Fruit fly (Drosophila melanogaster): ENCODE measurements around the gene PIG-C.

Gene PIG-C

DNA sequence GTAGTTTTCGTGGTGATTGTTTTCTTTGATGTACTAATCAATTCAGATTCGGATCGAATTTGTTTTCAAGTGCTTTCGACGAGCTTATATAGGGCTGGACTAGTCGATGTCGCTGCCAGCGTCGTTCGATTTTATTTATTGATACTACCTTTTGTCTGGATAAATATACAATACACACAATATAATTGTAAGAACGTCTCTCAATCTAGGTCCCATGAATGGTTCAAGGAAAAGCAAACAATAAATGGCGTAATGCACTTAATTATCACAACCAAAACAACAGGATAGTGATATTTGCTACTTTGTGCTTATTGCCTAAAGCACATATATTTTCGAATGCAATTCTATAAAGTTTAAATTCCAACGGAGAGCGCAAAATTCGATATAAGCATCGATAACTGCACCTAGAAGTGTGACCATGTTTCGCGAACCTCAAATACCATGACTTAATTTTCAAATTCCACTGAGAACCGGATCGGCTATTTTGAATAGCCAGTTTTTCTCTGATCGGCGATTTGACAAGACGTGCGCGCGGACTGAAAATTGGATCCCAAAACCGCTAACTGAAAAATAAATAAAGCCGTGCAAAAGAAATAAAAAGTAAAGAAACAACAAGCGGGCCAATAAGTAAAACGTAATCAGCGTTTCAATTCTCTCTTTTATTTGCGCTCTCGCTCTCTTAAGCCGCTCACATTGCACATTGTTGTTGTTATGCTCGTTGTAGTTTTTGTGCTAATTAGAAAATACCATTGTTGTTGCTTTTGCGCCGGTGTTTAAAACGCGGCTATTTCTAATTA is 17.5 kb upstream of the PIG-C start, which contains the start of the genes Drsl6 and kst (continued):
- TF ChIP-seq fd59A (GFP tag; optimal IDR thresholded peaks at IDR 0.05) (no peak), pdm3 (GFP tag; optimal IDR thresholded peaks at IDR 0.05) (no peak), Eip78C (GFP tag) (peak; percentile 56), dac (GFP tag; optimal IDR thresholded peaks at IDR 0.05) (no peak), fd85E (GFP tag; optimal IDR thresholded peaks at IDR 0.05) (no peak), CG8119 (GFP tag; IDR thresholded peaks at IDR 0.05) (peak; percentile 44; the same call in 2 of the 3 replicates), CG11902 (GFP tag; optimal IDR thresholded peaks at IDR 0.05) (no peak), net (GFP tag; optimal IDR thresholded peaks at IDR 0.05) (no peak), CG32006 (GFP tag; optimal IDR thresholded peaks at IDR 0.05) (no peak), CG7368 (GFP tag; optimal IDR thresholded peaks at IDR 0.05) (no peak), fkh (GFP tag; optimal IDR thresholded peaks at IDR 0.05) (peak; percentile 92), CG11294 (GFP tag; IDR thresholded peaks at IDR 0.05) (no peak; the same call in 1 of the 2 replicates), Eip93F (GFP tag; optimal IDR thresholded peaks at IDR 0.05) (no peak), cyc (GFP tag; optimal IDR thresholded peaks at IDR 0.05) (no peak), Hr4 (GFP tag; optimal IDR thresholded peaks at IDR 0.05) (no peak), esn (GFP tag; optimal IDR thresholded peaks at IDR 0.05) (peak; percentile 35), OdsH (GFP tag; optimal IDR thresholded peaks at IDR 0.05) (no peak), CG6792 (GFP tag; optimal IDR thresholded peaks at IDR 0.05) (no peak), achi (GFP tag; optimal IDR thresholded peaks at IDR 0.05) (no peak), vri (GFP tag; optimal IDR thresholded peaks at IDR 0.05) (peak; percentile 62), Ets96B (tag; optimal IDR thresholded peaks at IDR 0.05) (no peak), CG3919 (GFP tag; optimal IDR thresholded peaks at IDR 0.05) (no peak), Ets21C (GFP tag; optimal IDR thresholded peaks at IDR 0.05) (no peak), salr (GFP tag; optimal IDR thresholded peaks at IDR 0.05) (peak in 1 of 2 experiments; percentile 14), dsx (GFP tag; optimal IDR thresholded peaks at IDR 0.05; ENCODE audit: poor library complexity, severe bottlenecking) (no peak), Hr38 (GFP tag; optimal IDR thresholded peaks at IDR 0.05) (no peak)

DNA sequence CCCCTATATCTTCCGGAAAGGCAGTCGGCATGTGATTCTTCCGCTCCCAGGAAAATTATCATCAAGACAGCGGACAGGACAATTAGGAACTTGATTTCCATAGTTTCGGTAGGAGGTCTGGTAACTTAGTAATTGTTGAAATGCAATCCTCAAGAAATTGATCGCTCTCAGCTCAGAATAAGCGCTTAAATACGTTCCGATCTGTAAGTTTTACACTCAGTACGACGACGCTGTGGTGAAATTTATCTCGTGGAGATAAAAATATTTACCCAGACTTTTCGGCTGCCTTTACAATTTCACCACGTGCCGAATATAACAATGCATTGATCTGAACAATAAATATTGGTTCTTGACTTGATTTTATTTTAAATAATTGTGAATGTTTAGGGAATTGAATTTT is 16.7 kb upstream of the PIG-C start, which contains the start of gene Drsl1:
Gene Drsl1, minus strand, starts transcription at position 101 of the 400 bp plus-strand sequence.
- TF ChIP-seq Ets21C (GFP tag; optimal IDR thresholded peaks at IDR 0.05) = no peak
- TF ChIP-seq Hr4 (GFP tag; optimal IDR thresholded peaks at IDR 0.05) = no peak
- TF ChIP-seq Eip75B (GFP tag; optimal IDR thresholded peaks at IDR 0.05) = no peak
- TF ChIP-seq Sox15 (GFP tag; optimal IDR thresholded peaks at IDR 0.05) = no peak
- TF ChIP-seq achi (GFP tag; optimal IDR thresholded peaks at IDR 0.05) = no peak
- no peak for TF ChIP-seq CG8632 (GFP tag; optimal IDR thresholded peaks at IDR 0.05)
- TF ChIP-seq esn (GFP tag; optimal IDR thresholded peaks at IDR 0.05) = no peak
- TF ChIP-seq Hr38 (GFP tag; optimal IDR thresholded peaks at IDR 0.05) = no peak
- TF ChIP-seq OdsH (GFP tag; optimal IDR thresholded peaks at IDR 0.05) = no peak
- no peak for TF ChIP-seq topi (GFP tag; optimal IDR thresholded peaks at IDR 0.05)
- TF ChIP-seq Hr39 (GFP tag; optimal IDR thresholded peaks at IDR 0.05) = no peak
- no peak for TF ChIP-seq CG4318 (GFP tag; optimal IDR thresholded peaks at IDR 0.05)

DNA sequence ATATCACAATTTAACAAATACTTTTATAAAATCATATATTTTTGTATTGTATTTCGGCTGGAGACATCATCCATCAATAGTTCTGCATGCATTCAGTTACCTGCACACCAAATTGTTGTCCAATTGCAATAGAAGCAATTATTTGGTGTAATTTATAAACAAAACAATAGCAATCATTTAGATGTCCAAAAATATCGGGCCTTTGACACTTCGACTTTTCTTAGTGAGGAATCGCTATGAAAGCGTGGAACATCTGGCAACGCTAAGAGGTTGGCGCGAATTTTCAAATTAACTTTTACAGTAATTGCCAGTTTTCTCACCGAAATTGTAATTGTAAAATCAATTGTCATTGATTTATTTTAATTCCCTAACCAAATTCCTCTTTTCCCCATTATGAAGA is 15.8 kb upstream of the PIG-C start, which contains the start of gene CG14969:
Gene CG14969, minus strand, starts transcription at position 195 of the 400 bp plus-strand sequence.
- TF ChIP-seq CG16779 (tag; optimal IDR thresholded peaks at IDR 0.05) (no peak), CG15336 (GFP tag; IDR thresholded peaks at IDR 0.05) (no peak), svp (GFP tag) (no peak), esn (GFP tag; optimal IDR thresholded peaks at IDR 0.05) (peak; percentile 21), fkh (GFP tag; optimal IDR thresholded peaks at IDR 0.05) (no peak)

DNA sequence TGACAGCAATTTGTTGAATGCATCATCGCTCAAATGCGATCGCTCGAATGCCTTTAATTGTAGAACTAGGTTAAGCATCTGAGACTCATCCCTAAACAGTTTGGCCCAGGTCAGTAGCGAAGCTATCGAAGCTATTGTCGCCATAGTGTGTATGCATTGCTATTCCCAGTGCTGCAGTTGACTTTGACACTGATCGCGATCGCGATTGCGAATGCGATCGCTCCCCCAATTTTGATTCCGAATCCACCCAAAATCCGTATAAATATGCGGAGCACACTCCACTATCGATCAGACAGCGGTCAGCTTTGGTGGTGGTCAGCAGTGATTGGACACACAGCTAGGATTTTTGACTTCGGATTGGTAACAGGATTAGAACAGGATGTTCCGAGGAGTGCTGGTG is 10.7 kb upstream of the PIG-C start, which contains the start of gene CG14961:
Gene CG14961, plus strand, starts transcription at position 301 of the 400 bp plus-strand sequence.
- TF ChIP-seq CG3919 (GFP tag; optimal IDR thresholded peaks at IDR 0.05) (no peak), CG8119 (GFP tag; IDR thresholded peaks at IDR 0.05) (0 out of 3 replicates have a peak, but pooled peaks have one; percentile 3)
